Worm (Caenorhabditis elegans) whole organism, L1 larva: Measurements from ENCODE around the gene fbxa-66.

Experiments used
- C04F5.9 ChIP-seq: sonication (generic microtip); optimal IDR thresholded peaks from 2 replicates; lab custom pipeline; 2016; ENCODE audit warnings: missing genetic modification characterization, missing compliant biosample characterization
- C16A3.4 ChIP-seq: fragments of 150-350 bp; optimal IDR thresholded peaks from 2 replicates; lab custom pipeline; 2014; ENCODE audit warnings: missing biosample characterization, missing genetic modification characterization
- C34B4.2 ChIP-seq: sonication (generic microtip); optimal IDR thresholded peaks from 2 replicates; lab custom pipeline; 2017; ENCODE audit warnings: mild to moderate bottlenecking, missing genetic modification characterization, missing compliant biosample characterization
- aha-1 ChIP-seq: fragments of 150-350 bp; optimal IDR thresholded peaks from 2 replicates; lab custom pipeline; 2014; ENCODE audit warnings: missing biosample characterization, missing genetic modification characterization
- alr-1 ChIP-seq: fragments of 200-800 bp; sonication (Bioruptor generic); optimal IDR thresholded peaks from 2 replicates; lab custom pipeline; 2018; ENCODE audit warnings: borderline replicate concordance, mild to moderate bottlenecking, missing genetic modification characterization, missing compliant biosample characterization
- aly-2 ChIP-seq: fragments of 150-350 bp; optimal IDR thresholded peaks from 2 replicates; lab custom pipeline; 2014; ENCODE audit warnings: missing biosample characterization, missing genetic modification characterization
- ama-1 ChIP-seq: fragments of 150-350 bp; optimal IDR thresholded peaks from 2 replicates; lab custom pipeline; 2014
- blmp-1 ChIP-seq: fragments of 150-350 bp; optimal IDR thresholded peaks from 2 replicates; lab custom pipeline; 2014; ENCODE audit warnings: missing biosample characterization, missing genetic modification characterization
- ceh-82 ChIP-seq, 3 experiments: fragments of 150-350 bp in 1 of 3; sonication (generic microtip) in 2 of 3; optimal IDR thresholded peaks; 2 replicates each; lab custom pipeline; 2014 to 2017; ENCODE audit warnings: missing biosample characterization in 3 of 3, missing genetic modification characterization in 3 of 3
- ceh-88 ChIP-seq: fragments of 200-800 bp; sonication (Bioruptor generic); IDR thresholded peaks from 2 replicates; pipeline ENCODE4 v1.3.6; 2022; ENCODE audit warnings: missing genetic modification characterization, missing compliant biosample characterization
- ces-1 ChIP-seq: fragments of 150-350 bp; optimal IDR thresholded peaks from 2 replicates; lab custom pipeline; 2014; ENCODE audit warnings: missing biosample characterization, missing genetic modification reagents, missing genetic modification characterization
- dpl-1 ChIP-seq, 3 experiments: fragments of 150-350 bp in 2 of 3; sonication (generic microtip) in 1 of 3; optimal IDR thresholded peaks; 2 replicates each; lab custom pipeline; 2014 to 2017; ENCODE audit warnings: missing biosample characterization in 3 of 3, missing genetic modification characterization in 3 of 3, missing genetic modification reagents in 3 of 3
- efl-1 ChIP-seq, 4 experiments: fragments of 150-350 bp; optimal IDR thresholded peaks in 3 of 4; peaks in 1 of 4; 1 replicate in 1 of 4; 2 replicates in 3 of 4; lab custom pipeline; 2014; ENCODE audit warnings: missing biosample characterization in 2 of 4, missing genetic modification characterization in 2 of 4, missing genetic modification reagents in 2 of 4
- efl-3 ChIP-seq: fragments of 200-800 bp; sonication (Bioruptor generic); optimal IDR thresholded peaks from 2 replicates; lab custom pipeline; 2018; ENCODE audit warnings: mild to moderate bottlenecking, missing genetic modification characterization, missing compliant biosample characterization
- egl-13 ChIP-seq: sonication (generic microtip); optimal IDR thresholded peaks from 2 replicates; lab custom pipeline; 2016; ENCODE audit warnings: missing genotype, missing genetic modification reagents, missing genetic modification characterization, missing compliant biosample characterization
- egl-27 ChIP-seq, 2 experiments: fragments of 150-350 bp in 1 of 2; sonication (generic microtip); optimal IDR thresholded peaks; 3 replicates each; lab custom pipeline; 2017 to 2018; ENCODE audit warnings: missing biosample characterization in 2 of 2, missing genetic modification characterization in 2 of 2, missing genetic modification reagents in 2 of 2
- elt-3 ChIP-seq, 6 experiments: fragments of 150-350 bp in 1 of 6; sonication (generic microtip); optimal IDR thresholded peaks; 2 replicates each; lab custom pipeline; 2017 to 2018; ENCODE audit warnings: missing biosample characterization in 6 of 6, missing genetic modification characterization in 6 of 6, inconsistent platforms in 1 of 6
- fkh-10 ChIP-seq: sonication (generic microtip); optimal IDR thresholded peaks from 2 replicates; lab custom pipeline; 2017; ENCODE audit warnings: missing biosample characterization, missing genetic modification reagents, missing genetic modification characterization
- fkh-4 ChIP-seq: sonication (generic microtip); optimal IDR thresholded peaks from 2 replicates; lab custom pipeline; 2016; ENCODE audit warnings: missing compliant biosample characterization, missing genetic modification characterization, borderline replicate concordance
- fkh-8 ChIP-seq: sonication (generic microtip); optimal IDR thresholded peaks from 2 replicates; lab custom pipeline; 2016; ENCODE audit warnings: mild to moderate bottlenecking, missing genetic modification characterization, missing compliant biosample characterization
- fos-1 ChIP-seq: fragments of 150-350 bp; optimal IDR thresholded peaks from 2 replicates; lab custom pipeline; 2014; ENCODE audit warnings: missing biosample characterization, missing genetic modification characterization
- hlh-4 ChIP-seq: sonication (generic microtip); optimal IDR thresholded peaks from 2 replicates; lab custom pipeline; 2016; ENCODE audit warnings: mild to moderate bottlenecking, missing genetic modification characterization, missing compliant biosample characterization
- irx-1 ChIP-seq: sonication (generic microtip); optimal IDR thresholded peaks from 2 replicates; lab custom pipeline; 2016; ENCODE audit warnings: missing genetic modification characterization, missing compliant biosample characterization
- isw-1 ChIP-seq: fragments of 200-800 bp; sonication (Bioruptor generic); IDR thresholded peaks from 2 replicates; pipeline ENCODE4 v1.3.6; 2022; ENCODE audit warnings: missing genetic modification characterization, missing compliant biosample characterization
- lin-35 ChIP-seq, 2 experiments: fragments of 150-350 bp; optimal IDR thresholded peaks; 2 replicates each; lab custom pipeline; 2014; ENCODE audit warnings: missing biosample characterization in 2 of 2, missing genetic modification characterization in 2 of 2, missing genetic modification reagents in 2 of 2
- lin-39 ChIP-seq: fragments of 150-350 bp; optimal IDR thresholded peaks from 2 replicates; lab custom pipeline; 2014; ENCODE audit warnings: missing biosample characterization, missing genetic modification reagents, missing genetic modification characterization
- lir-3 ChIP-seq: sonication (generic microtip); optimal IDR thresholded peaks from 2 replicates; lab custom pipeline; 2016; ENCODE audit warnings: mild to moderate bottlenecking, missing genetic modification characterization, moderate library complexity, missing compliant biosample characterization; ENCODE audit not compliant: poor library complexity
- lsy-2 ChIP-seq, 2 experiments: fragments of 150-350 bp; optimal IDR thresholded peaks; 2 replicates each; lab custom pipeline; 2014; ENCODE audit warnings: missing biosample characterization in 2 of 2, missing genetic modification characterization in 2 of 2
- mdl-1 ChIP-seq, 2 experiments: fragments of 150-350 bp; optimal IDR thresholded peaks; 2 replicates each; lab custom pipeline; 2014 to 2017; ENCODE audit warnings: missing biosample characterization in 2 of 2, missing genetic modification characterization in 2 of 2, inconsistent platforms in 1 of 2
- mef-2 ChIP-seq: fragments of 150-350 bp; optimal IDR thresholded peaks from 2 replicates; lab custom pipeline; 2014; ENCODE audit warnings: missing biosample characterization, missing genetic modification characterization
- mep-1 ChIP-seq: fragments of 150-350 bp; optimal IDR thresholded peaks from 2 replicates; lab custom pipeline; 2014; ENCODE audit warnings: missing biosample characterization, missing genetic modification characterization
- nhr-19 ChIP-seq: fragments of 200-800 bp; sonication (Bioruptor generic); conservative IDR thresholded peaks from 2 replicates; pipeline ENCODE4 v1.3.6; 2022; ENCODE audit warnings: missing genetic modification characterization, missing compliant biosample characterization
- nhr-20 ChIP-seq: sonication (generic microtip); optimal IDR thresholded peaks from 2 replicates; lab custom pipeline; 2016; ENCODE audit warnings: mild to moderate bottlenecking, missing genetic modification characterization, missing compliant biosample characterization
- nhr-28 ChIP-seq: fragments of 150-350 bp; optimal IDR thresholded peaks from 2 replicates; lab custom pipeline; 2014; ENCODE audit warnings: missing biosample characterization, missing genetic modification characterization
- nhr-47 ChIP-seq: sonication (generic microtip); optimal IDR thresholded peaks from 2 replicates; lab custom pipeline; 2016; ENCODE audit warnings: mild to moderate bottlenecking, missing genetic modification characterization, moderate library complexity, missing compliant biosample characterization
- nhr-71 ChIP-seq: sonication (generic microtip); optimal IDR thresholded peaks from 2 replicates; lab custom pipeline; 2016; ENCODE audit warnings: mild to moderate bottlenecking, missing genetic modification characterization, moderate library complexity, missing compliant biosample characterization
- nhr-76 ChIP-seq: sonication (generic microtip); optimal IDR thresholded peaks from 2 replicates; lab custom pipeline; 2017; ENCODE audit warnings: missing biosample characterization, missing genetic modification characterization
- nhr-77 ChIP-seq: fragments of 150-350 bp; optimal IDR thresholded peaks from 2 replicates; lab custom pipeline; 2014; ENCODE audit warnings: missing biosample characterization, missing genetic modification characterization
- nhr-84 ChIP-seq: sonication (generic microtip); optimal IDR thresholded peaks from 2 replicates; lab custom pipeline; 2017; ENCODE audit warnings: missing biosample characterization, missing genetic modification characterization
- nhr-90 ChIP-seq: sonication (generic microtip); optimal IDR thresholded peaks from 2 replicates; lab custom pipeline; 2016; ENCODE audit warnings: mild to moderate bottlenecking, missing genetic modification characterization, missing compliant biosample characterization; ENCODE audit not compliant: poor library complexity
- pax-3 ChIP-seq: fragments of 200-800 bp; sonication (Bioruptor generic); optimal IDR thresholded peaks from 2 replicates; lab custom pipeline; 2018; ENCODE audit warnings: mild to moderate bottlenecking, missing genetic modification characterization, moderate library complexity, missing compliant biosample characterization
- snpc-4 ChIP-seq: fragments of 150-350 bp; optimal IDR thresholded peaks from 2 replicates; lab custom pipeline; 2014; ENCODE audit warnings: missing biosample characterization, missing genetic modification characterization
- snu-23 ChIP-seq: sonication (generic microtip); optimal IDR thresholded peaks from 2 replicates; lab custom pipeline; 2016; ENCODE audit warnings: missing genetic modification characterization, missing compliant biosample characterization
- sox-4 ChIP-seq: sonication (generic microtip); optimal IDR thresholded peaks from 2 replicates; lab custom pipeline; 2016; ENCODE audit warnings: missing genetic modification characterization, missing compliant biosample characterization
- sup-37 ChIP-seq: fragments of 200-800 bp; sonication (Bioruptor generic); optimal IDR thresholded peaks from 2 replicates; lab custom pipeline; 2018; ENCODE audit warnings: mild to moderate bottlenecking, missing genetic modification characterization, missing compliant biosample characterization
- swsn-7 ChIP-seq: sonication (generic microtip); optimal IDR thresholded peaks from 2 replicates; lab custom pipeline; 2016; ENCODE audit warnings: missing genetic modification characterization, missing compliant biosample characterization
- unc-62 ChIP-seq: fragments of 150-350 bp; optimal IDR thresholded peaks from 2 replicates; lab custom pipeline; 2014; ENCODE audit warnings: missing biosample characterization, missing genetic modification reagents, missing genetic modification characterization
- unc-86 ChIP-seq: sonication (generic microtip); optimal IDR thresholded peaks from 2 replicates; lab custom pipeline; 2016; ENCODE audit warnings: missing genetic modification characterization, missing compliant biosample characterization
- unc-98 ChIP-seq: fragments of 200-800 bp; sonication (Bioruptor generic); IDR thresholded peaks from 2 replicates; pipeline ENCODE4 v1.3.6; 2022; ENCODE audit warnings: missing genetic modification characterization, missing compliant biosample characterization
- vab-15 ChIP-seq: sonication (generic microtip); optimal IDR thresholded peaks from 2 replicates; lab custom pipeline; 2017; ENCODE audit warnings: missing genotype, mild to moderate bottlenecking, missing genetic modification characterization, missing compliant biosample characterization
- zag-1 ChIP-seq: fragments of 150-350 bp; optimal IDR thresholded peaks from 2 replicates; lab custom pipeline; 2014; ENCODE audit warnings: missing biosample characterization, missing genetic modification characterization
- zip-4 ChIP-seq: fragments of 200-800 bp; sonication (Bioruptor generic); optimal IDR thresholded peaks from 2 replicates; lab custom pipeline; 2018; ENCODE audit warnings: mild to moderate bottlenecking, missing genetic modification characterization, moderate library complexity, missing compliant biosample characterization
- ztf-11 ChIP-seq, 2 experiments: sonication (generic microtip); optimal IDR thresholded peaks; 2 replicates each; lab custom pipeline; 2016 to 2017; ENCODE audit warnings: missing genetic modification characterization in 2 of 2, missing biosample characterization in 1 of 2, missing compliant biosample characterization in 1 of 2
- ztf-4 ChIP-seq: fragments of 150-350 bp; optimal IDR thresholded peaks from 2 replicates; lab custom pipeline; 2014; ENCODE audit warnings: missing biosample characterization, missing genetic modification characterization

fbxa-66 gene

DNA sequence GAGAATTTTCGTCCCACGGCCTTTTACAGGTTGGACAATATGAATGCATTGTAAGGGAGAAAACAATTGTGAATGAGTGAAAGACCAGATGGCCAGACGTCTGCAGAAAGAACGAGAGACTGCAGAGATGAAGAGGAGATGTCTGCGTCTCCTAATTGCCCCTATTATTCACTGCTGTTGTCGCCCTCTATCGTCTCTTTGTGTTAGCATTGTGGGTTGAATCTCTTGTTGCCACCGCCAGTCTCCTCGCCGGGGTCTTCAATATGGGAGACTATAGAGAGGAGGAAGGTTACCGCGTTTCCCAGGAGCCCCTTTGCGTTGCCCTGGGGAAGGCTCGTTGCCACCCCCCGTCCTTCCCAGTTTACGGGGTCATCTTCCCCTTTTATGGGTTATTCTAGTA lies 9.0 kb downstream of the fbxa-66 start, which contains the start of gene Y54F10BM.9:
Y54F10BM.9 (minus strand) TSS at position 61 of the 400 bp plus-strand sequence.
- no peak for TF ChIP-seq nhr-19 (GFP tag; lab: Robert Waterston, UW)
- no peak for TF ChIP-seq aha-1 (tag; lab: Kevin White, UChicago)
- no peak for TF ChIP-seq fos-1 (tag; lab: Kevin White, UChicago)
- peak; percentile 58 for TF ChIP-seq snu-23 (GFP tag; lab: Kevin White, UChicago)
- no peak for TF ChIP-seq ztf-11 (tag; optimal IDR thresholded peaks at IDR 0.05; lab: Kevin White, UChicago)
- peak; percentile 1 for TF ChIP-seq fkh-8 (tag; lab: Kevin White, UChicago)
- TF ChIP-seq efl-1 (optimal IDR thresholded peaks at IDR 0.05; lab: Kevin White, UChicago): peak; percentile 76 to 82
- peak; percentile 43 to 95 for TF ChIP-seq efl-1 (GFP tag; optimal IDR thresholded peaks at IDR 0.05 in 1 of 2; lab: Kevin White, UChicago)
- TF ChIP-seq aly-2: no peak
- no peak for TF ChIP-seq sup-37 (GFP tag; lab: Kevin White, UChicago)
- TF ChIP-seq swsn-7 (tag; lab: Kevin White, UChicago): peak; percentile 24
- no peak for TF ChIP-seq zip-4 (GFP tag; lab: Kevin White, UChicago)
- TF ChIP-seq egl-13 (tag; lab: Kevin White, UChicago): no peak
- no peak for TF ChIP-seq nhr-28 (tag; lab: Kevin White, UChicago)
- no peak for TF ChIP-seq mdl-1 (tag; optimal IDR thresholded peaks at IDR 0.05; lab: Kevin White, UChicago)
- TF ChIP-seq nhr-77 (tag; lab: Kevin White, UChicago): no peak
- TF ChIP-seq sox-4 (tag; lab: Kevin White, UChicago): no peak
- no peak for TF ChIP-seq egl-27 (tag; optimal IDR thresholded peaks at IDR 0.05; lab: Kevin White, UChicago)
- no peak for TF ChIP-seq unc-98 (GFP tag; lab: Robert Waterston, UW)
- TF ChIP-seq fkh-10 (GFP tag; lab: Kevin White, UChicago): no peak
- TF ChIP-seq nhr-47 (tag; lab: Kevin White, UChicago): no peak
- TF ChIP-seq alr-1 (tag; lab: Kevin White, UChicago): no peak
- no peak for TF ChIP-seq C16A3.4 (tag; lab: Kevin White, UChicago)
- no peak for TF ChIP-seq elt-3 (tag; optimal IDR thresholded peaks at IDR 0.05; lab: Kevin White, UChicago)
- TF ChIP-seq ztf-4 (tag; lab: Kevin White, UChicago): no peak
- peak; percentile 20 to 55 for TF ChIP-seq lin-35 (GFP tag; optimal IDR thresholded peaks at IDR 0.05; lab: Kevin White, UChicago)
- TF ChIP-seq ces-1 (GFP tag; lab: Kevin White, UChicago): no peak
- TF ChIP-seq fkh-4: no peak
- no peak for TF ChIP-seq unc-86 (tag; lab: Kevin White, UChicago)
- TF ChIP-seq ceh-82 (tag; optimal IDR thresholded peaks at IDR 0.05; lab: Kevin White, UChicago): peak in 2 of 3 experiments; percentile 29 to 46
- TF ChIP-seq mef-2 (tag; lab: Kevin White, UChicago): no peak
- peak; percentile 8 for TF ChIP-seq blmp-1 (tag; lab: Kevin White, UChicago)
- TF ChIP-seq irx-1 (tag; lab: Kevin White, UChicago): no peak
- no peak for TF ChIP-seq C34B4.2 (tag; lab: Kevin White, UChicago)
- no peak for TF ChIP-seq lir-3 (tag; lab: Kevin White, UChicago)
- no peak for TF ChIP-seq snpc-4 (tag; lab: Kevin White, UChicago)
- TF ChIP-seq nhr-84 (tag; lab: Kevin White, UChicago): no peak
- no peak for TF ChIP-seq hlh-4 (tag; lab: Kevin White, UChicago)
- no peak for TF ChIP-seq zag-1 (tag; lab: Kevin White, UChicago)
- TF ChIP-seq C04F5.9: no peak
- no peak for TF ChIP-seq ceh-88 (GFP tag; lab: Robert Waterston, UW)
- TF ChIP-seq vab-15: no peak
- TF ChIP-seq nhr-71: no peak
- TF ChIP-seq lsy-2 (tag; optimal IDR thresholded peaks at IDR 0.05; lab: Kevin White, UChicago): peak; percentile 36 to 52
- no peak for TF ChIP-seq efl-3 (GFP tag; lab: Kevin White, UChicago)
- TF ChIP-seq nhr-90 (tag; lab: Kevin White, UChicago): no peak
- no peak for TF ChIP-seq unc-62 (GFP tag; lab: Kevin White, UChicago)
- no peak for TF ChIP-seq nhr-76
- TF ChIP-seq nhr-20 (tag; lab: Kevin White, UChicago): peak; percentile 12
- TF ChIP-seq ama-1: no peak
- no peak for TF ChIP-seq pax-3 (tag; lab: Kevin White, UChicago)
- no peak for TF ChIP-seq lin-39 (tag; lab: Kevin White, UChicago)
- TF ChIP-seq mep-1 (tag; lab: Kevin White, UChicago): no peak
- no peak for TF ChIP-seq isw-1
- TF ChIP-seq dpl-1 (GFP tag; optimal IDR thresholded peaks at IDR 0.05; lab: Kevin White, UChicago): peak; percentile 6 to 15 (median 10)
